Worm (Caenorhabditis elegans) whole organism, L1 larva: Measurements from ENCODE around the gene R03G5.6.
A peak's percentile ranks its signal among the peaks of the same experiment; 100 is the strongest.

Source experiments
- aly-2 ChIP-seq: fragments of 150-350 bp; optimal IDR thresholded peaks from 2 replicates; lab custom pipeline; 2014; ENCODE audit warnings: missing biosample characterization, missing genetic modification characterization
- blmp-1 ChIP-seq: fragments of 150-350 bp; optimal IDR thresholded peaks from 2 replicates; lab custom pipeline; 2014; ENCODE audit warnings: missing biosample characterization, missing genetic modification characterization
- ceh-8 ChIP-seq: fragments of 200-800 bp; sonication (Bioruptor generic); optimal IDR thresholded peaks from 2 replicates; lab custom pipeline; 2018; ENCODE audit warnings: mild to moderate bottlenecking, missing genetic modification characterization, moderate library complexity, missing compliant biosample characterization
- ceh-82 ChIP-seq, 3 experiments: fragments of 150-350 bp in 1 of 3; sonication (generic microtip) in 2 of 3; optimal IDR thresholded peaks; 2 replicates each; lab custom pipeline; 2014 to 2017; ENCODE audit warnings: missing biosample characterization in 3 of 3, missing genetic modification characterization in 3 of 3
- ceh-88 ChIP-seq: fragments of 200-800 bp; sonication (Bioruptor generic); IDR thresholded peaks from 2 replicates; pipeline ENCODE4 v1.3.6; 2022; ENCODE audit warnings: missing genetic modification characterization, missing compliant biosample characterization
- ceh-90 ChIP-seq: sonication (generic microtip); optimal IDR thresholded peaks from 2 replicates; lab custom pipeline; 2016; ENCODE audit warnings: missing genetic modification characterization, missing compliant biosample characterization
- dpl-1 ChIP-seq, 3 experiments: fragments of 150-350 bp in 2 of 3; sonication (generic microtip) in 1 of 3; optimal IDR thresholded peaks; 2 replicates each; lab custom pipeline; 2014 to 2017; ENCODE audit warnings: missing biosample characterization in 3 of 3, missing genetic modification characterization in 3 of 3, missing genetic modification reagents in 3 of 3
- efl-1 ChIP-seq, 4 experiments: fragments of 150-350 bp; optimal IDR thresholded peaks in 3 of 4; peaks in 1 of 4; 1 replicate in 1 of 4; 2 replicates in 3 of 4; lab custom pipeline; 2014; ENCODE audit warnings: missing biosample characterization in 2 of 4, missing genetic modification characterization in 2 of 4, missing genetic modification reagents in 2 of 4
- egl-13 ChIP-seq: sonication (generic microtip); optimal IDR thresholded peaks from 2 replicates; lab custom pipeline; 2016; ENCODE audit warnings: missing genotype, missing genetic modification reagents, missing genetic modification characterization, missing compliant biosample characterization
- elt-2 ChIP-seq: sonication (generic microtip); optimal IDR thresholded peaks from 2 replicates; lab custom pipeline; 2016; ENCODE audit warnings: missing genetic modification characterization, mild to moderate bottlenecking, inconsistent platforms, missing compliant biosample characterization, missing genetic modification reagents
- elt-3 ChIP-seq, 6 experiments: fragments of 150-350 bp in 1 of 6; sonication (generic microtip); optimal IDR thresholded peaks; 2 replicates each; lab custom pipeline; 2017 to 2018; ENCODE audit warnings: missing biosample characterization in 6 of 6, missing genetic modification characterization in 6 of 6, inconsistent platforms in 1 of 6
- fkh-10 ChIP-seq: sonication (generic microtip); optimal IDR thresholded peaks from 2 replicates; lab custom pipeline; 2017; ENCODE audit warnings: missing biosample characterization, missing genetic modification reagents, missing genetic modification characterization
- fkh-8 ChIP-seq: sonication (generic microtip); optimal IDR thresholded peaks from 2 replicates; lab custom pipeline; 2016; ENCODE audit warnings: mild to moderate bottlenecking, missing genetic modification characterization, missing compliant biosample characterization
- fos-1 ChIP-seq: fragments of 150-350 bp; optimal IDR thresholded peaks from 2 replicates; lab custom pipeline; 2014; ENCODE audit warnings: missing biosample characterization, missing genetic modification characterization
- hlh-17 ChIP-seq: fragments of 200-800 bp; sonication (Bioruptor generic); optimal IDR thresholded peaks from 2 replicates; lab custom pipeline; 2018; ENCODE audit warnings: missing genetic modification characterization, mild to moderate bottlenecking, missing compliant biosample characterization, moderate library complexity, borderline replicate concordance
- hpl-2 ChIP-seq: fragments of 150-350 bp; optimal IDR thresholded peaks from 2 replicates; lab custom pipeline; 2014; ENCODE audit warnings: missing biosample characterization, missing genetic modification reagents, missing genetic modification characterization
- isw-1 ChIP-seq: fragments of 200-800 bp; sonication (Bioruptor generic); IDR thresholded peaks from 2 replicates; pipeline ENCODE4 v1.3.6; 2022; ENCODE audit warnings: missing genetic modification characterization, missing compliant biosample characterization
- lin-14 ChIP-seq: fragments of 200-800 bp; sonication (Bioruptor generic); optimal IDR thresholded peaks from 2 replicates; lab custom pipeline; 2018; ENCODE audit warnings: mild to moderate bottlenecking, missing genetic modification characterization, moderate library complexity, missing compliant biosample characterization
- lin-15B ChIP-seq: fragments of 150-350 bp; sonication (generic microtip); optimal IDR thresholded peaks from 3 replicates; lab custom pipeline; 2014; ENCODE audit warnings: missing biosample characterization, missing genetic modification characterization
- lir-3 ChIP-seq: sonication (generic microtip); optimal IDR thresholded peaks from 2 replicates; lab custom pipeline; 2016; ENCODE audit warnings: mild to moderate bottlenecking, missing genetic modification characterization, moderate library complexity, missing compliant biosample characterization; ENCODE audit not compliant: poor library complexity
- mab-9 ChIP-seq: fragments of 200-800 bp; sonication (Bioruptor generic); IDR thresholded peaks from 2 replicates; pipeline ENCODE4 v1.3.6; 2022; ENCODE audit warnings: missing genetic modification reagents, missing genetic modification characterization, missing compliant biosample characterization
- mdl-1 ChIP-seq, 2 experiments: fragments of 150-350 bp; optimal IDR thresholded peaks; 2 replicates each; lab custom pipeline; 2014 to 2017; ENCODE audit warnings: missing biosample characterization in 2 of 2, missing genetic modification characterization in 2 of 2, inconsistent platforms in 1 of 2
- mef-2 ChIP-seq: fragments of 150-350 bp; optimal IDR thresholded peaks from 2 replicates; lab custom pipeline; 2014; ENCODE audit warnings: missing biosample characterization, missing genetic modification characterization
- mep-1 ChIP-seq: fragments of 150-350 bp; optimal IDR thresholded peaks from 2 replicates; lab custom pipeline; 2014; ENCODE audit warnings: missing biosample characterization, missing genetic modification characterization
- nhr-12 ChIP-seq: sonication (generic microtip); optimal IDR thresholded peaks from 2 replicates; lab custom pipeline; 2017; ENCODE audit warnings: missing biosample characterization, missing genetic modification characterization
- nhr-20 ChIP-seq: sonication (generic microtip); optimal IDR thresholded peaks from 2 replicates; lab custom pipeline; 2016; ENCODE audit warnings: mild to moderate bottlenecking, missing genetic modification characterization, missing compliant biosample characterization
- nhr-71 ChIP-seq: sonication (generic microtip); optimal IDR thresholded peaks from 2 replicates; lab custom pipeline; 2016; ENCODE audit warnings: mild to moderate bottlenecking, missing genetic modification characterization, moderate library complexity, missing compliant biosample characterization
- nhr-77 ChIP-seq: fragments of 150-350 bp; optimal IDR thresholded peaks from 2 replicates; lab custom pipeline; 2014; ENCODE audit warnings: missing biosample characterization, missing genetic modification characterization
- nhr-84 ChIP-seq: sonication (generic microtip); optimal IDR thresholded peaks from 2 replicates; lab custom pipeline; 2017; ENCODE audit warnings: missing biosample characterization, missing genetic modification characterization
- nhr-85 ChIP-seq: sonication (generic microtip); peaks from one replicate; lab custom pipeline; 2016; ENCODE audit warnings: missing genetic modification characterization, inconsistent platforms, missing compliant biosample characterization
- nhr-90 ChIP-seq: sonication (generic microtip); optimal IDR thresholded peaks from 2 replicates; lab custom pipeline; 2016; ENCODE audit warnings: mild to moderate bottlenecking, missing genetic modification characterization, missing compliant biosample characterization; ENCODE audit not compliant: poor library complexity
- sup-37 ChIP-seq: fragments of 200-800 bp; sonication (Bioruptor generic); optimal IDR thresholded peaks from 2 replicates; lab custom pipeline; 2018; ENCODE audit warnings: mild to moderate bottlenecking, missing genetic modification characterization, missing compliant biosample characterization
- tbx-2 ChIP-seq: sonication (generic microtip); optimal IDR thresholded peaks from 2 replicates; lab custom pipeline; 2016; ENCODE audit warnings: missing genetic modification characterization, missing compliant biosample characterization
- unc-130 ChIP-seq: fragments of 150-350 bp; optimal IDR thresholded peaks from 2 replicates; lab custom pipeline; 2017; ENCODE audit warnings: missing biosample characterization, missing genetic modification characterization, inconsistent platforms
- unc-30 ChIP-seq: sonication (generic microtip); optimal IDR thresholded peaks from 2 replicates; lab custom pipeline; 2017; ENCODE audit warnings: missing biosample characterization, missing genetic modification characterization
- unc-62 ChIP-seq: fragments of 150-350 bp; optimal IDR thresholded peaks from 2 replicates; lab custom pipeline; 2014; ENCODE audit warnings: missing biosample characterization, missing genetic modification reagents, missing genetic modification characterization
- unc-86 ChIP-seq: sonication (generic microtip); optimal IDR thresholded peaks from 2 replicates; lab custom pipeline; 2016; ENCODE audit warnings: missing genetic modification characterization, missing compliant biosample characterization
- unc-98 ChIP-seq: fragments of 200-800 bp; sonication (Bioruptor generic); IDR thresholded peaks from 2 replicates; pipeline ENCODE4 v1.3.6; 2022; ENCODE audit warnings: missing genetic modification characterization, missing compliant biosample characterization
- zag-1 ChIP-seq: fragments of 150-350 bp; optimal IDR thresholded peaks from 2 replicates; lab custom pipeline; 2014; ENCODE audit warnings: missing biosample characterization, missing genetic modification characterization
- zip-4 ChIP-seq: fragments of 200-800 bp; sonication (Bioruptor generic); optimal IDR thresholded peaks from 2 replicates; lab custom pipeline; 2018; ENCODE audit warnings: mild to moderate bottlenecking, missing genetic modification characterization, moderate library complexity, missing compliant biosample characterization

Gene R03G5.6

DNA sequence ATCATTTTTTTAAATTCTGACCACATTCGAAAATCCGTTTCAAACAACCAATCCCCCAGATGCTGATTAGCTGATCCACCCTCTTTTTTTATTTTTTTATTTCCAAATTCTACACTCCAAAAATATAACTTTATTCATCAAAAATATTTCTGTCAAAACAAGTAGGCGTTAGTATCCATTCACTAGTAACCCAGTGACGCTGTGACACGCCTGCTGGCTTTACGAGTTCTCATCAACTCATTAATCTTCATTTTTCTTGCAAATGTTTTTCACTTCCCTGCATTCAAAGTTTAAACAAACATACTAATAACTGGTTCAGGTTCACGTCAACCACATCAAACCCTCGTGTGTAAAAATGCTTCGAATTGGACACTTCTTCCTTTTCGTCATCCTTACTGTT, 21.9 kb upstream of the R03G5.6 start, which contains the start of gene nlp-101:
Gene nlp-101 (plus strand): TSS at position 301 of the 400 bp plus-strand sequence.
- TF ChIP-seq aly-2 (tag; lab: Kevin White, UChicago) (no peak), isw-1 (GFP tag; lab: Robert Waterston, UW) (no peak), elt-3 (tag; optimal IDR thresholded peaks at IDR 0.05; lab: Kevin White, UChicago) (no peak), fos-1 (tag; lab: Kevin White, UChicago) (no peak), elt-2 (tag; lab: Kevin White, UChicago) (no peak), hlh-17 (GFP tag; lab: Kevin White, UChicago) (no peak)

DNA sequence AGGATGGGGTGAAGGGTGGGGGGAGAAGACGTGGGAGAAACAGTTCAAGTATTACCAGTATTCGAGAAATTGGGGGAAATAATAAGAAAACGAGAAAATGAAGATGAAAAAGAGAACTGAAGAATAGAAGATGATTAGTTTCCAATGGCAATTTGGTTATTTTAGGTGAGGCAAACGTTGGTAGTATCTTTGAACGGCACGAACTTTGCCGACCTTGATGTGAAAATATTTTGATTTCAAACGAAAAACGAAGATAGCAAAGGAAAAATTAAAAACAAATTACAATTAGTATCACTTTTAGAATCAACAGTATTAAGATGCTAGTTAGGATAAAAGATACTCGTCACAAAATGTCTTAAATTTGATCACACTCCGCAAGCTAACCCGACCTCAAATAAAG, 17.4 kb upstream of the R03G5.6 start, which contains the start of gene sul-3:
Gene sul-3 (minus strand): TSS at position 101 of the 400 bp plus-strand sequence.
- TF ChIP-seq nhr-84 (no peak), nhr-90 (tag; lab: Kevin White, UChicago) (no peak), lin-15B (tag; lab: Kevin White, UChicago) (no peak), dpl-1 (GFP tag; optimal IDR thresholded peaks at IDR 0.05; lab: Kevin White, UChicago) (no peak), zip-4 (GFP tag; lab: Kevin White, UChicago) (no peak), elt-3 (tag; optimal IDR thresholded peaks at IDR 0.05; lab: Kevin White, UChicago) (no peak), hlh-17 (GFP tag; lab: Kevin White, UChicago) (no peak), unc-98 (GFP tag; lab: Robert Waterston, UW) (no peak), sup-37 (no peak), fkh-10 (GFP tag; lab: Kevin White, UChicago) (no peak), lin-14 (GFP tag; lab: Kevin White, UChicago) (no peak), unc-30 (tag; lab: Kevin White, UChicago) (no peak), nhr-77 (tag; lab: Kevin White, UChicago) (no peak)

DNA sequence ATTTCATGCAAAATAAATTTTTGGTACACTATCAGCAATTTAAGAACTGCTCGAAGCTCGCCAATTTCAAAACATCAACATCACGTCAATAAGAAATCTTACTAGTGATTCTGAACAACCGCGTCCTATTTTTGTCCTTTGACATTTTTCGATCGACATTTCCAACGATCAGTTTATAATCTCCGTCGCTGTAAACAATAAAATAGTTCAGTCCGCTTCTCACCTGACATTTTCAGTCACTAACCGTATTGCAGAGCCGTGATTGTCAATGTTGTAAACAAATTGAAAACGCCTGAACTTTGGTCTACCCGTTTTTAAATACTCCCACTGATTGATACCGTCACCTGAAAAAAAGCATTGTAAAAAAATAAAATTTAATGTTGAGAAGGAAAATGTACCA, 11.3 kb upstream of the R03G5.6 start:
- TF ChIP-seq nhr-12 (tag; lab: Kevin White, UChicago) (no peak), mef-2 (tag; lab: Kevin White, UChicago) (no peak), ceh-8 (GFP tag; lab: Kevin White, UChicago) (no peak), nhr-71 (tag; lab: Kevin White, UChicago) (no peak), zag-1 (tag; lab: Kevin White, UChicago) (no peak), fkh-8 (no peak), nhr-20 (no peak), ceh-82 (tag; optimal IDR thresholded peaks at IDR 0.05; lab: Kevin White, UChicago) (no peak), unc-86 (no peak), ceh-88 (GFP tag; lab: Robert Waterston, UW) (no peak), unc-62 (GFP tag; lab: Kevin White, UChicago) (no peak), egl-13 (tag; lab: Kevin White, UChicago) (no peak), hpl-2 (GFP tag; lab: Kevin White, UChicago) (no peak), tbx-2 (tag; lab: Kevin White, UChicago) (no peak), ceh-90 (tag; lab: Kevin White, UChicago) (no peak), mdl-1 (tag; optimal IDR thresholded peaks at IDR 0.05; lab: Kevin White, UChicago) (no peak), blmp-1 (tag; lab: Kevin White, UChicago) (no peak)

DNA sequence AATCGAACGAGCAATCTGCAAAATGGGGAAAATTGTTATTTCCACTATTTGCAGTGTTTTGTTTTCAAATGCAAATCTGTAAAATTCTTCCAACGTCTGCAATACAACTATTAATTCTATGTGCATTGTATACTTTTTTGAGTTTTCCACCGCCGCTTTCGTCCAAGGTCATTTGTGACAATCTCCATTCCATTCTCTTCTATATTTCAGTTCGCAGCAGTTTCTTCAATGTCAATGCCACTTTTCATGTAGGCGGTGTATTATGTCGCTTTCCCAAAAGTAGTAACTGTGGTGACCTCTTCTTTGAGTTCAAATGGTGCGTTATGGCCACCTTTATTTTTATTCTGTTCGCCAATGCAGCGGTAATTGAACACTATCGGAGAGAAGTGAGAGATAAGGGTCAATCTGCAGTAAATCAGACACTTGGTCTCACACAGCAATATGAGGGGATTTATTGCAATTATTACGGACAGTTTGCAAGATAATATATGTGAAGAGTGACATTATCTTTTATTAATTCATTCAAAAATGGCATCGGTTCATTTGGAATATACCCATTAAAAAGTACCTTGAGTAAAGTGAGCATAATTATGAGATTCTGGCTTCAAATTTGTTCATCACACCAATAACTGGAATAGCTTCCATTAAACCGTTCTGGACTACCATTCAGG, 10.0 kb upstream of the R03G5.6 start:
- TF ChIP-seq lir-3 (tag; lab: Kevin White, UChicago) (no peak), mab-9 (GFP tag; lab: Robert Waterston, UW) (no peak), lin-14 (GFP tag; lab: Kevin White, UChicago) (peak; percentile 60), mep-1 (tag; lab: Kevin White, UChicago) (peak; percentile 41), efl-1 (optimal IDR thresholded peaks at IDR 0.05; lab: Kevin White, UChicago) (no peak), efl-1 (GFP tag; optimal IDR thresholded peaks at IDR 0.05 in 1 of 2; lab: Kevin White, UChicago) (peak in 1 of 2 experiments; percentile 76), blmp-1 (tag; lab: Kevin White, UChicago) (peak; percentile 48), unc-130 (no peak), nhr-85 (peak; percentile 63)
